Worm (Caenorhabditis elegans) whole organism, early embryonic: ENCODE data around the gene C49C3.10.

ENCODE experiments used
- B0310.2 ChIP-seq: sonication (generic microtip); optimal IDR thresholded peaks from 2 replicates; lab custom pipeline; 2016; ENCODE audit warnings: mild to moderate bottlenecking, missing genetic modification characterization, missing compliant biosample characterization
- F13C5.2 ChIP-seq: sonication (generic microtip); optimal IDR thresholded peaks from 2 replicates; lab custom pipeline; 2017; ENCODE audit warnings: mild to moderate bottlenecking, missing genetic modification characterization, inconsistent platforms, missing compliant biosample characterization
- aly-1 ChIP-seq: sonication (generic microtip); optimal IDR thresholded peaks from 2 replicates; lab custom pipeline; 2016; ENCODE audit warnings: missing genetic modification characterization, missing compliant biosample characterization
- ama-1 ChIP-seq: fragments of 150-350 bp; optimal IDR thresholded peaks from 2 replicates; lab custom pipeline; 2014
- ceh-36 ChIP-seq: sonication (generic microtip); optimal IDR thresholded peaks from 2 replicates; lab custom pipeline; 2016; ENCODE audit warnings: missing genetic modification characterization, inconsistent platforms, missing compliant biosample characterization
- flt-1 ChIP-seq: fragments of 200-800 bp; sonication (Bioruptor generic); IDR thresholded peaks from 2 replicates; pipeline ENCODE4 v1.3.6; 2022; ENCODE audit warnings: missing genetic modification characterization, missing compliant biosample characterization
- hmbx-1 ChIP-seq: sonication (generic microtip); optimal IDR thresholded peaks from 2 replicates; lab custom pipeline; 2016; ENCODE audit warnings: mild to moderate bottlenecking, missing genetic modification characterization, missing compliant biosample characterization
- hmg-4 ChIP-seq: fragments of 200-800 bp; sonication (Bioruptor generic); optimal IDR thresholded peaks from 2 replicates; lab custom pipeline; 2018; ENCODE audit warnings: mild to moderate bottlenecking, missing genetic modification characterization, missing compliant biosample characterization
- hnd-1 ChIP-seq: sonication (generic microtip); optimal IDR thresholded peaks from 2 replicates; lab custom pipeline; 2016; ENCODE audit warnings: missing genetic modification characterization, missing compliant biosample characterization
- pes-1 ChIP-seq: fragments of 200-800 bp; sonication (Bioruptor generic); IDR thresholded peaks from 2 replicates; pipeline ENCODE4 v1.3.6; 2022; ENCODE audit warnings: missing genetic modification reagents, missing genetic modification characterization, missing compliant biosample characterization
- scrt-1 ChIP-seq: fragments of 200-800 bp; sonication (Bioruptor generic); IDR thresholded peaks from 2 replicates; pipeline ENCODE4 v1.3.6; 2022; ENCODE audit warnings: missing genetic modification characterization, missing compliant biosample characterization
- sea-1 ChIP-seq: fragments of 200-800 bp; sonication (Bioruptor generic); conservative IDR thresholded peaks from 2 replicates; pipeline ENCODE4 v1.3.6; 2022; ENCODE audit warnings: missing genetic modification characterization, missing compliant biosample characterization
- tbx-37 ChIP-seq: fragments of 200-800 bp; sonication (Bioruptor generic); conservative IDR thresholded peaks from 2 replicates; pipeline ENCODE4 v1.3.6; 2022; ENCODE audit warnings: missing genetic modification reagents, missing genetic modification characterization, missing compliant biosample characterization
- tra-4 ChIP-seq: sonication (generic microtip); optimal IDR thresholded peaks from 2 replicates; lab custom pipeline; 2017; ENCODE audit warnings: missing genetic modification characterization, missing compliant biosample characterization

ce11 chrIV:17291629-17292199 lies 47.1 kb downstream of the C49C3.10 start, which contains the start of the genes T28F3.11 and slc-17.4:
- TF ChIP-seq ama-1 (lab: Kevin White, UChicago) (no peak), sea-1 (GFP tag; lab: Robert Waterston, UW) (no peak), tra-4 (tag; lab: Kevin White, UChicago) (no peak), hnd-1 (tag; lab: Kevin White, UChicago) (no peak), flt-1 (GFP tag; lab: Robert Waterston, UW) (no peak), F13C5.2 (tag; lab: Kevin White, UChicago) (no peak), B0310.2 (no peak), hmg-4 (GFP tag; lab: Kevin White, UChicago) (no peak), ceh-36 (no peak), scrt-1 (GFP tag; lab: Robert Waterston, UW) (no peak), aly-1 (tag; lab: Kevin White, UChicago) (no peak), pes-1 (GFP tag; lab: Robert Waterston, UW) (no peak), tbx-37 (GFP tag; lab: Robert Waterston, UW) (no peak), hmbx-1 (no peak)
